Fruit fly (Drosophila melanogaster) whole organism, embryonic: ENCODE measurements around the gene CG15528.

Experiments
- Atf-2 ChIP-seq: fragments of 200-800 bp; sonication (Bioruptor generic); optimal IDR thresholded peaks from 2 replicates; lab custom pipeline; 2016; ENCODE audit warnings: missing biosample characterization, missing genetic modification characterization
- Bgb ChIP-seq: fragments of 200-800 bp; sonication (Bioruptor generic); IDR thresholded peaks from 2 replicates; pipeline ENCODE4 v1.3.6; 2022; ENCODE audit warnings: missing biosample characterization, missing genetic modification characterization; ENCODE audit not compliant: partially characterized antibody
- Blimp-1 ChIP-seq: fragments of 200-800 bp; sonication (Bioruptor generic); optimal IDR thresholded peaks from 3 replicates; lab custom pipeline; 2018; ENCODE audit warnings: missing biosample characterization, missing genetic modification characterization, mild to moderate bottlenecking, moderate library complexity, missing genetic modification reagents
- CG10959 ChIP-seq: fragments of 200-800 bp; sonication (Bioruptor generic); IDR thresholded peaks from 2 replicates; pipeline ENCODE4 v1.3.6; 2022; ENCODE audit warnings: missing biosample characterization, missing genetic modification characterization
- CG11696 ChIP-seq: fragments of 200-800 bp; sonication (Bioruptor generic); IDR thresholded peaks from 2 replicates; pipeline ENCODE4 v1.3.6; 2022; ENCODE audit warnings: missing biosample characterization, missing genetic modification characterization
- CG12659 ChIP-seq: fragments of 200-800 bp; sonication (Bioruptor generic); optimal IDR thresholded peaks from 3 replicates; lab custom pipeline; 2017; ENCODE audit warnings: mild to moderate bottlenecking, missing biosample characterization, missing genetic modification reagents, missing genetic modification characterization
- CG12769 ChIP-seq: fragments of 200-800 bp; sonication (Bioruptor generic); optimal IDR thresholded peaks from 2 replicates; lab custom pipeline; 2019; ENCODE audit warnings: missing biosample characterization, mild to moderate bottlenecking, missing genetic modification characterization, moderate library complexity
- CG13123 ChIP-seq: fragments of 200-800 bp; sonication (Bioruptor generic); optimal IDR thresholded peaks from 2 replicates; lab custom pipeline; 2016; ENCODE audit warnings: missing biosample characterization, missing genetic modification characterization
- CG15479 ChIP-seq: fragments of 200-800 bp; sonication (Bioruptor generic); optimal IDR thresholded peaks from 3 replicates; lab custom pipeline; 2019; ENCODE audit warnings: missing biosample characterization, mild to moderate bottlenecking, missing genetic modification characterization, moderate library complexity
- CG15696 ChIP-seq: fragments of 200-800 bp; sonication (Bioruptor generic); optimal IDR thresholded peaks from 2 replicates; lab custom pipeline; 2019; ENCODE audit warnings: missing biosample characterization, mild to moderate bottlenecking, missing genetic modification characterization, moderate library complexity
- CG16813 ChIP-seq: fragments of 200-800 bp; sonication (Bioruptor generic); IDR thresholded peaks from 3 replicates; pipeline ENCODE4 v1.3.6; 2022; ENCODE audit warnings: missing biosample characterization, missing genetic modification characterization; ENCODE audit not compliant: partially characterized antibody
- CG31224 ChIP-seq: fragments of 200-800 bp; sonication (Bioruptor generic); IDR thresholded peaks from 2 replicates; pipeline ENCODE4 v1.3.6; 2022; ENCODE audit warnings: missing biosample characterization, missing genetic modification characterization
- CG6654 ChIP-seq: fragments of 200-800 bp; sonication (Bioruptor generic); optimal IDR thresholded peaks from 2 replicates; lab custom pipeline; 2017; ENCODE audit warnings: missing biosample characterization, mild to moderate bottlenecking, missing genetic modification characterization
- CG6791 ChIP-seq: fragments of 200-800 bp; sonication (Bioruptor generic); IDR thresholded peaks from 3 replicates; pipeline ENCODE4 v1.3.6; 2022; ENCODE audit warnings: missing biosample characterization, missing genetic modification characterization; ENCODE audit not compliant: partially characterized antibody
- CG6854 ChIP-seq: fragments of 200-800 bp; sonication (Bioruptor generic); optimal IDR thresholded peaks from 3 replicates; lab custom pipeline; 2017; ENCODE audit warnings: missing biosample characterization, mild to moderate bottlenecking, missing genetic modification characterization
- CG8290 ChIP-seq, 3 experiments: fragments of 200-800 bp; sonication (Bioruptor generic); optimal IDR thresholded peaks; 2 replicates each; lab custom pipeline; 2016 to 2019; ENCODE audit warnings: missing biosample characterization in 3 of 3, missing genetic modification characterization in 3 of 3, mild to moderate bottlenecking in 2 of 3, moderate library complexity in 1 of 3
- CG8388 ChIP-seq: fragments of 200-800 bp; sonication (Bioruptor generic); optimal IDR thresholded peaks from 2 replicates; lab custom pipeline; 2019; ENCODE audit warnings: missing biosample characterization, mild to moderate bottlenecking, missing genetic modification characterization, moderate library complexity
- CTCF ChIP-seq: fragments of 200-800 bp; sonication (Bioruptor generic); optimal IDR thresholded peaks from 2 replicates; lab custom pipeline; 2017; ENCODE audit warnings: missing biosample characterization, mild to moderate bottlenecking, missing genetic modification characterization, moderate library complexity
- D ChIP-seq, 2 experiments: fragments of 200-800 bp in 1 of 2; fragments of >200 bp in 1 of 2; sonication (Bioruptor generic) in 1 of 2; optimal IDR thresholded peaks; 2 replicates in 1 of 2; 3 replicates in 1 of 2; lab custom pipeline; 2017; ENCODE audit warnings: mild to moderate bottlenecking in 1 of 2, missing biosample characterization in 1 of 2, missing genetic modification characterization in 1 of 2, missing genetic modification reagents in 1 of 2
- E2f1 ChIP-seq: fragments of 200-800 bp; sonication (Bioruptor generic); IDR thresholded peaks from 2 replicates; pipeline ENCODE4 v1.3.6; 2022; ENCODE audit warnings: missing biosample characterization, missing genetic modification characterization
- Hey ChIP-seq: fragments of 200-800 bp; sonication (Bioruptor generic); optimal IDR thresholded peaks from 3 replicates; lab custom pipeline; 2018; ENCODE audit warnings: missing biosample characterization, mild to moderate bottlenecking, missing genetic modification characterization
- HmgD ChIP-seq: fragments of 200-800 bp; sonication (Bioruptor generic); optimal IDR thresholded peaks from 3 replicates; lab custom pipeline; 2016; ENCODE audit warnings: missing biosample characterization, missing genetic modification characterization
- Lpt ChIP-seq: fragments of >200 bp; optimal IDR thresholded peaks from 2 replicates; lab custom pipeline; 2018; ENCODE audit warnings: missing biosample characterization, missing genetic modification characterization
- Neu2 ChIP-seq: fragments of 200-800 bp; sonication (Bioruptor generic); optimal IDR thresholded peaks from 3 replicates; lab custom pipeline; 2016; ENCODE audit warnings: missing biosample characterization, missing genetic modification characterization, borderline replicate concordance
- Oli ChIP-seq: fragments of 200-800 bp; sonication (Bioruptor generic); optimal IDR thresholded peaks from 2 replicates; lab custom pipeline; 2018; ENCODE audit warnings: missing biosample characterization, mild to moderate bottlenecking, missing genetic modification characterization, moderate library complexity
- Optix ChIP-seq: fragments of 200-800 bp; sonication (Bioruptor generic); IDR thresholded peaks from 3 replicates; pipeline ENCODE4 v1.3.6; 2022; ENCODE audit warnings: missing biosample characterization, missing genetic modification characterization
- PHDP ChIP-seq: fragments of 200-800 bp; sonication (Bioruptor generic); optimal IDR thresholded peaks from 3 replicates; lab custom pipeline; 2018; ENCODE audit warnings: missing biosample characterization, mild to moderate bottlenecking, missing genetic modification characterization, moderate library complexity
- Pdp1 ChIP-seq, 2 experiments: fragments of 200-800 bp; sonication (Bioruptor generic); optimal IDR thresholded peaks; 3 replicates each; lab custom pipeline; 2016; ENCODE audit warnings: missing biosample characterization in 2 of 2, missing genetic modification characterization in 2 of 2, mild to moderate bottlenecking in 1 of 2, moderate library complexity in 1 of 2
- Scr ChIP-seq: fragments of 200-800 bp; sonication (Bioruptor generic); IDR thresholded peaks from 2 replicates; pipeline ENCODE4 v1.3.6; 2022; ENCODE audit warnings: missing biosample characterization, missing genetic modification characterization; ENCODE audit not compliant: partially characterized antibody
- Trl ChIP-seq, 3 experiments: fragments of >200 bp in 2 of 3; fragments of 200-800 bp in 1 of 3; sonication (Bioruptor generic) in 1 of 3; optimal IDR thresholded peaks; 2 replicates in 1 of 3; 3 replicates in 2 of 3; lab custom pipeline; 2016 to 2017; ENCODE audit warnings: missing biosample characterization in 1 of 3, missing genetic modification characterization in 1 of 3
- Xbp1 ChIP-seq: fragments of 200-800 bp; sonication (Bioruptor generic); optimal IDR thresholded peaks from 3 replicates; lab custom pipeline; 2016; ENCODE audit warnings: missing biosample characterization, mild to moderate bottlenecking, missing genetic modification characterization
- al ChIP-seq: fragments of 200-800 bp; sonication (Bioruptor generic); IDR thresholded peaks from 2 replicates; pipeline ENCODE4 v1.3.6; 2022; ENCODE audit warnings: missing biosample characterization, missing genetic modification characterization
- cato ChIP-seq: fragments of 200-800 bp; sonication (Bioruptor generic); optimal IDR thresholded peaks from 2 replicates; lab custom pipeline; 2016; ENCODE audit warnings: missing biosample characterization, missing genetic modification characterization, borderline replicate concordance
- cg ChIP-seq: fragments of 200-800 bp; sonication (Bioruptor generic); optimal IDR thresholded peaks from 3 replicates; lab custom pipeline; 2019; ENCODE audit warnings: missing biosample characterization, mild to moderate bottlenecking, missing genetic modification characterization, moderate library complexity
- cwo ChIP-seq: fragments of 200-800 bp; sonication (Bioruptor generic); optimal IDR thresholded peaks from 3 replicates; lab custom pipeline; 2017; ENCODE audit warnings: missing biosample characterization, missing genetic modification characterization, mild to moderate bottlenecking, moderate library complexity, missing genetic modification reagents
- ftz-f1 ChIP-seq: fragments of 200-800 bp; sonication (Bioruptor generic); optimal IDR thresholded peaks from 2 replicates; lab custom pipeline; 2016; ENCODE audit warnings: missing biosample characterization, missing genetic modification characterization
- mirr ChIP-seq: fragments of 200-800 bp; sonication (Bioruptor generic); optimal IDR thresholded peaks from 3 replicates; lab custom pipeline; 2018; ENCODE audit warnings: missing biosample characterization, mild to moderate bottlenecking, missing genetic modification characterization
- nom ChIP-seq: fragments of 200-800 bp; sonication (Bioruptor generic); optimal IDR thresholded peaks from 2 replicates; lab custom pipeline; 2017; ENCODE audit warnings: missing biosample characterization, missing genetic modification characterization, mild to moderate bottlenecking, moderate library complexity, missing genetic modification reagents
- odd ChIP-seq: fragments of 200-800 bp; sonication (Bioruptor generic); optimal IDR thresholded peaks from 2 replicates; lab custom pipeline; 2017; ENCODE audit warnings: missing biosample characterization, mild to moderate bottlenecking, missing genetic modification characterization
- onecut ChIP-seq: fragments of 200-800 bp; sonication (Bioruptor generic); IDR thresholded peaks from 2 replicates; pipeline ENCODE4 v1.3.6; 2022; ENCODE audit warnings: missing biosample characterization, missing genetic modification characterization
- schlank ChIP-seq: fragments of 200-800 bp; sonication (Bioruptor generic); optimal IDR thresholded peaks from 2 replicates; lab custom pipeline; 2018; ENCODE audit warnings: missing biosample characterization, mild to moderate bottlenecking, missing genetic modification characterization
- sisA ChIP-seq: fragments of 200-800 bp; sonication (Bioruptor generic); IDR thresholded peaks from 2 replicates; pipeline ENCODE4 v1.3.6; 2022; ENCODE audit warnings: missing biosample characterization, missing genetic modification characterization
- sqz ChIP-seq: fragments of 200-800 bp; sonication (Bioruptor generic); optimal IDR thresholded peaks from 3 replicates; lab custom pipeline; 2018; ENCODE audit warnings: missing biosample characterization, mild to moderate bottlenecking, missing genetic modification characterization
- trem ChIP-seq: fragments of 200-800 bp; optimal IDR thresholded peaks from 3 replicates; lab custom pipeline; 2019; ENCODE audit warnings: missing biosample characterization, mild to moderate bottlenecking, missing genetic modification characterization, moderate library complexity
- tup ChIP-seq: fragments of 200-800 bp; sonication (Bioruptor generic); optimal IDR thresholded peaks from 2 replicates; lab custom pipeline; 2016; ENCODE audit warnings: missing biosample characterization, mild to moderate bottlenecking, missing genetic modification characterization, moderate library complexity
- usp ChIP-seq: fragments of >200 bp; optimal IDR thresholded peaks from 2 replicates; lab custom pipeline; 2017; ENCODE audit warnings: missing biosample characterization, missing genetic modification characterization
- yki ChIP-seq: fragments of >200 bp; optimal IDR thresholded peaks from 3 replicates; lab custom pipeline; 2018
- z ChIP-seq: fragments of 200-800 bp; sonication (Bioruptor generic); IDR thresholded peaks from 3 replicates; pipeline ENCODE4 v1.3.6; 2022; ENCODE audit warnings: missing biosample characterization, missing genetic modification characterization

The CG15528 gene

DNA sequence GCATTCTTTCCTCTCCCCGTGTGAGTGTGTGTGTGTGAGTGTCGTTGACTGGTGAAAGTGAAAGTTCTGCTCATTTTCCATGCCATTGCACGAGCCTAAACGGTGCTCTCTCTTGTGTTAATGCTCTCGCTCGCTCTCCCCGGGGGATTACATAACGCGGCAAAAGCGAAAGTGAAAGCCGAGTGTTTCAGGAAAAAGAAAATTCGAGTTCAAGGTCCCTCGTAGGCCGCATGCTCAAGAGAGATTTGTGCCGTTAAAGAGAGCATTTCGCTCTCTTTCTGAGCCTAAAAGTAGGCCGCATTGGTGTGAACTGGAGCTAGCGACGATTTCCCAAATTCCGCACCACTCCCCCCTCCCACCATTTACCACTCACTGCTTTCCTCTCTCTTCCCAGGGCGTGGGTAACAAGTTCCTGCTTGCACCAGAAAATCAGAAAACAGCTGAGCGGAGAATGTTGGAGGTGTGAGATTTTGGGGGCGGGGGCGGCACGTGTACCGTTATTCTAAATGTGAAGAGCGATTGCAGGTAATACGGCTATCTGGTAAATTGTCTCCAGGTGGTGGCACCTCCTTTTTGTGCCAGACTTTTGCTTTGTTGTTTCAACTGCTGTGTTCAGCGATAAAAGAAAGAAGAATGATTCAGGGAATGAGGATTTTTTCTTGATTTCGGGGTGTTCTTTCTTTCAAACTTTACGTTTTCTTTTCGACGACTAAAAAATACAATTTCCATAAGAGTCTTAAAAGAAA lies 38.5 kb upstream of the CG15528 start (continued):
- TF ChIP-seq CG31224 (GFP tag; lab: Robert Waterston, UW) = no peak
- TF ChIP-seq Trl (optimal IDR thresholded peaks at IDR 0.05; lab: Kevin White, UChicago) = peak; percentile 65 to 83
- no peak for TF ChIP-seq Trl (GFP tag; optimal IDR thresholded peaks at IDR 0.05; lab: Kevin White, UChicago)
- no peak for TF ChIP-seq CG13123 (GFP tag; lab: Kevin White, UChicago)
- no peak for TF ChIP-seq Oli (tag; lab: Kevin White, UChicago)
- no peak for TF ChIP-seq CG11696 (GFP tag; lab: Robert Waterston, UW)
- 0 out of 3 replicates have a peak, but pooled peaks have one; percentile 40 for TF ChIP-seq CG6791
- no peak for TF ChIP-seq Neu2 (GFP tag; lab: Kevin White, UChicago)
- TF ChIP-seq schlank (tag; lab: Kevin White, UChicago) = no peak
- no peak for TF ChIP-seq mirr
- TF ChIP-seq trem (tag; lab: Kevin White, UChicago) = no peak
- TF ChIP-seq Atf-2 (GFP tag; lab: Kevin White, UChicago) = no peak
- TF ChIP-seq CG15696 (tag; lab: Kevin White, UChicago) = no peak
- peak; percentile 29; the same call in 1 of the 2 replicates for TF ChIP-seq Bgb (GFP tag; lab: Robert Waterston, UW)
- peak; percentile 90 for TF ChIP-seq z (GFP tag; lab: Robert Waterston, UW)
- peak; percentile 70 for TF ChIP-seq CTCF (GFP tag; lab: Kevin White, UChicago)
- TF ChIP-seq PHDP (tag; lab: Kevin White, UChicago) = no peak
- peak; percentile 94 for TF ChIP-seq Blimp-1 (GFP tag; lab: Kevin White, UChicago)
- peak; percentile 19 for TF ChIP-seq cwo
- TF ChIP-seq onecut (GFP tag; lab: Robert Waterston, UW) = no peak
- no peak for TF ChIP-seq odd
- no peak for TF ChIP-seq sqz (GFP tag; lab: Kevin White, UChicago)
- TF ChIP-seq E2f1 (GFP tag; lab: Robert Waterston, UW) = no peak
- TF ChIP-seq Pdp1 (GFP tag; optimal IDR thresholded peaks at IDR 0.05; lab: Kevin White, UChicago) = peak in 1 of 2 experiments; percentile 90
- TF ChIP-seq nom = peak; percentile 32
- no peak for TF ChIP-seq CG12769 (tag; lab: Kevin White, UChicago)
- peak; percentile 75 for TF ChIP-seq Hey (tag; lab: Kevin White, UChicago)
- no peak for TF ChIP-seq Scr (GFP tag; lab: Robert Waterston, UW)
- no peak for TF ChIP-seq Optix (GFP tag; lab: Robert Waterston, UW)
- TF ChIP-seq CG6854 (GFP tag; lab: Kevin White, UChicago) = no peak
- no peak for TF ChIP-seq CG15479 (GFP tag; lab: Kevin White, UChicago)
- TF ChIP-seq Lpt (GFP tag; lab: Kevin White, UChicago) = no peak
- no peak for TF ChIP-seq sisA (GFP tag; lab: Robert Waterston, UW)
- no peak for TF ChIP-seq CG6654
- TF ChIP-seq CG16813 (GFP tag; lab: Robert Waterston, UW) = no peak
- no peak for TF ChIP-seq ftz-f1 (GFP tag; lab: Kevin White, UChicago)
- no peak for TF ChIP-seq tup (GFP tag; lab: Kevin White, UChicago)
- TF ChIP-seq al (GFP tag; lab: Robert Waterston, UW) = no peak
- TF ChIP-seq HmgD (GFP tag; lab: Kevin White, UChicago) = no peak
- TF ChIP-seq CG8388 (GFP tag; lab: Kevin White, UChicago) = no peak
- no peak for TF ChIP-seq CG12659
- no peak for TF ChIP-seq usp (GFP tag; lab: Kevin White, UChicago)
- no peak for TF ChIP-seq CG10959 (GFP tag; lab: Robert Waterston, UW)
- no peak for TF ChIP-seq cato
- no peak for TF ChIP-seq D (optimal IDR thresholded peaks at IDR 0.05; lab: Kevin White, UChicago)
- no peak for TF ChIP-seq D (GFP tag; optimal IDR thresholded peaks at IDR 0.05; lab: Kevin White, UChicago)
- peak; percentile 12 for TF ChIP-seq cg
- peak; percentile 29 for TF ChIP-seq yki
- no peak for TF ChIP-seq Xbp1
- TF ChIP-seq CG8290 (GFP tag; optimal IDR thresholded peaks at IDR 0.05; lab: Kevin White, UChicago) = no peak
- TF ChIP-seq CG8290 (tag; optimal IDR thresholded peaks at IDR 0.05; lab: Kevin White, UChicago) = peak in 1 of 2 experiments; percentile 25
